Fruit fly (Drosophila melanogaster) whole organism, embryonic: ENCODE data around the gene crq.

ENCODE experiments used
- CG11085 ChIP-seq: fragments of 200-800 bp; sonication (Bioruptor generic); IDR thresholded peaks from 2 replicates; pipeline ENCODE4 v1.3.6; 2022; ENCODE audit warnings: missing biosample characterization, missing genetic modification characterization
- CG12155 ChIP-seq: fragments of 200-800 bp; sonication (Bioruptor generic); optimal IDR thresholded peaks from 3 replicates; lab custom pipeline; 2016; ENCODE audit warnings: missing biosample characterization, missing genetic modification characterization
- CG13287 ChIP-seq: fragments of 200-800 bp; sonication (Bioruptor generic); IDR thresholded peaks from 2 replicates; pipeline ENCODE4 v1.3.6; 2022; ENCODE audit warnings: missing biosample characterization, missing genetic modification characterization; ENCODE audit not compliant: partially characterized antibody
- CG16779 ChIP-seq: fragments of 200-800 bp; sonication (Bioruptor generic); IDR thresholded peaks from 2 replicates; pipeline ENCODE4 v1.3.6; 2022; ENCODE audit warnings: missing biosample characterization, missing genetic modification characterization
- CG16863 ChIP-seq: fragments of 200-800 bp; sonication (Bioruptor generic); optimal IDR thresholded peaks from 3 replicates; lab custom pipeline; 2016; ENCODE audit warnings: missing biosample characterization, missing genetic modification characterization
- CG17361 ChIP-seq: fragments of 200-800 bp; sonication (Bioruptor generic); IDR thresholded peaks from 3 replicates; pipeline ENCODE4 v1.3.6; 2022; ENCODE audit warnings: missing biosample characterization, missing genetic modification characterization
- CG18619 ChIP-seq: fragments of 200-800 bp; sonication (Bioruptor generic); optimal IDR thresholded peaks from 3 replicates; lab custom pipeline; 2017; ENCODE audit warnings: missing biosample characterization, mild to moderate bottlenecking, missing genetic modification characterization
- CG2199 ChIP-seq: fragments of 200-800 bp; sonication (Bioruptor generic); IDR thresholded peaks from 3 replicates; pipeline ENCODE4 v1.3.6; 2022; ENCODE audit warnings: missing biosample characterization, missing genetic modification characterization
- CG2678 ChIP-seq: fragments of 200-800 bp; sonication (Bioruptor generic); optimal IDR thresholded peaks from 3 replicates; lab custom pipeline; 2019; ENCODE audit warnings: missing biosample characterization, mild to moderate bottlenecking, missing genetic modification characterization, moderate library complexity
- CG32767 ChIP-seq: fragments of 200-800 bp; sonication (Bioruptor generic); IDR thresholded peaks from 2 replicates; pipeline ENCODE4 v1.3.6; 2022; ENCODE audit warnings: missing biosample characterization, missing genetic modification characterization
- CG32772 ChIP-seq: fragments of 200-800 bp; sonication (Bioruptor generic); IDR thresholded peaks from 2 replicates; pipeline ENCODE4 v1.3.6; 2022; ENCODE audit warnings: missing biosample characterization, missing genetic modification characterization
- CG4360 ChIP-seq: fragments of 200-800 bp; sonication (Bioruptor generic); IDR thresholded peaks from 2 replicates; pipeline ENCODE4 v1.3.6; 2022; ENCODE audit warnings: missing biosample characterization, missing genetic modification characterization
- CG5180 ChIP-seq: fragments of 200-800 bp; sonication (Bioruptor generic); optimal IDR thresholded peaks from 3 replicates; lab custom pipeline; 2017; ENCODE audit warnings: missing biosample characterization, missing genetic modification characterization, mild to moderate bottlenecking, moderate library complexity, missing genetic modification reagents
- CG5245 ChIP-seq: fragments of 200-800 bp; sonication (Bioruptor generic); optimal IDR thresholded peaks from 3 replicates; lab custom pipeline; 2016; ENCODE audit warnings: missing biosample characterization, missing genetic modification characterization
- CG6683 ChIP-seq: fragments of 200-800 bp; sonication (Bioruptor generic); optimal IDR thresholded peaks from 2 replicates; lab custom pipeline; 2017; ENCODE audit warnings: missing biosample characterization, mild to moderate bottlenecking, missing genetic modification characterization, missing genetic modification reagents
- CG6791 ChIP-seq: fragments of 200-800 bp; sonication (Bioruptor generic); IDR thresholded peaks from 3 replicates; pipeline ENCODE4 v1.3.6; 2022; ENCODE audit warnings: missing biosample characterization, missing genetic modification characterization; ENCODE audit not compliant: partially characterized antibody
- CG7271 ChIP-seq: fragments of 200-800 bp; sonication (Bioruptor generic); optimal IDR thresholded peaks from 2 replicates; lab custom pipeline; 2018; ENCODE audit warnings: missing biosample characterization, mild to moderate bottlenecking, missing genetic modification characterization, moderate library complexity
- CG8281 ChIP-seq: fragments of 200-800 bp; sonication (Bioruptor generic); optimal IDR thresholded peaks from 2 replicates; lab custom pipeline; 2018; ENCODE audit warnings: missing biosample characterization, mild to moderate bottlenecking, missing genetic modification characterization, moderate library complexity
- CG8290 ChIP-seq, 3 experiments: fragments of 200-800 bp; sonication (Bioruptor generic); optimal IDR thresholded peaks; 2 replicates each; lab custom pipeline; 2016 to 2019; ENCODE audit warnings: missing biosample characterization in 3 of 3, missing genetic modification characterization in 3 of 3, mild to moderate bottlenecking in 2 of 3, moderate library complexity in 1 of 3
- CG8359 ChIP-seq: fragments of 200-800 bp; sonication (Bioruptor generic); optimal IDR thresholded peaks from 2 replicates; lab custom pipeline; 2017; ENCODE audit warnings: missing biosample characterization, mild to moderate bottlenecking, missing genetic modification characterization, borderline replicate concordance
- CTCF ChIP-seq: fragments of 200-800 bp; sonication (Bioruptor generic); optimal IDR thresholded peaks from 2 replicates; lab custom pipeline; 2017; ENCODE audit warnings: missing biosample characterization, mild to moderate bottlenecking, missing genetic modification characterization, moderate library complexity
- CrebB ChIP-seq: fragments of 200-800 bp; sonication (Bioruptor generic); optimal IDR thresholded peaks from 3 replicates; lab custom pipeline; 2018; ENCODE audit warnings: missing biosample characterization, mild to moderate bottlenecking, missing genetic modification characterization
- D19A ChIP-seq: fragments of 200-800 bp; optimal IDR thresholded peaks from 3 replicates; lab custom pipeline; 2019; ENCODE audit warnings: missing biosample characterization, mild to moderate bottlenecking, missing genetic modification characterization, moderate library complexity
- Deaf1 ChIP-seq: fragments of 200-800 bp; optimal IDR thresholded peaks from 3 replicates; lab custom pipeline; 2019; ENCODE audit warnings: missing biosample characterization, mild to moderate bottlenecking, missing genetic modification characterization, moderate library complexity
- Dip2 ChIP-seq: fragments of 200-800 bp; sonication (Bioruptor generic); IDR thresholded peaks from 2 replicates; pipeline ENCODE4 v1.3.6; 2022; ENCODE audit warnings: missing biosample characterization, missing genetic modification characterization
- Doc3 ChIP-seq: fragments of 200-800 bp; sonication (Bioruptor generic); IDR thresholded peaks from 3 replicates; pipeline ENCODE4 v1.3.6; 2022; ENCODE audit warnings: missing biosample characterization, missing genetic modification characterization; ENCODE audit not compliant: partially characterized antibody
- Ets65A ChIP-seq: fragments of 200-800 bp; sonication (Bioruptor generic); peaks from one replicate; lab custom pipeline; 2016; ENCODE audit warnings: missing biosample characterization, missing genetic modification characterization
- Lhr ChIP-seq: fragments of 200-800 bp; sonication (Bioruptor generic); optimal IDR thresholded peaks from 3 replicates; lab custom pipeline; 2017; ENCODE audit warnings: mild to moderate bottlenecking, missing biosample characterization, missing genetic modification reagents, missing genetic modification characterization
- Med ChIP-seq: fragments of 200-800 bp; sonication (Bioruptor generic); peaks from one replicate; lab custom pipeline; 2016; ENCODE audit warnings: missing biosample characterization, missing genetic modification characterization, mild to moderate bottlenecking, inconsistent platforms, moderate library complexity
- Nf-YC ChIP-seq: fragments of 200-800 bp; optimal IDR thresholded peaks from 3 replicates; lab custom pipeline; 2019; ENCODE audit warnings: missing biosample characterization, mild to moderate bottlenecking, missing genetic modification characterization, moderate library complexity
- Optix ChIP-seq: fragments of 200-800 bp; sonication (Bioruptor generic); IDR thresholded peaks from 3 replicates; pipeline ENCODE4 v1.3.6; 2022; ENCODE audit warnings: missing biosample characterization, missing genetic modification characterization
- YL-1 ChIP-seq: fragments of 200-800 bp; sonication (Bioruptor generic); optimal IDR thresholded peaks from 3 replicates; lab custom pipeline; 2017; ENCODE audit warnings: missing biosample characterization, mild to moderate bottlenecking, missing genetic modification characterization
- ab ChIP-seq: fragments of 200-800 bp; sonication (Bioruptor generic); optimal IDR thresholded peaks from 2 replicates; lab custom pipeline; 2016; ENCODE audit warnings: missing biosample characterization, missing genetic modification characterization
- ara ChIP-seq: fragments of 200-800 bp; sonication (Bioruptor generic); IDR thresholded peaks from 2 replicates; pipeline ENCODE4 v1.3.6; 2022; ENCODE audit warnings: missing biosample characterization, missing genetic modification characterization
- bsh ChIP-seq, 2 experiments: fragments of 200-800 bp; sonication (Bioruptor generic); optimal IDR thresholded peaks; 2 replicates each; lab custom pipeline; 2017 to 2018; ENCODE audit warnings: mild to moderate bottlenecking in 2 of 2, missing biosample characterization in 2 of 2, missing genetic modification characterization in 2 of 2, moderate library complexity in 1 of 2
- chif ChIP-seq, 2 experiments: fragments of 200-800 bp; sonication (Bioruptor generic); optimal IDR thresholded peaks; 3 replicates each; lab custom pipeline; 2016; ENCODE audit warnings: missing biosample characterization in 2 of 2, missing genetic modification characterization in 2 of 2
- chinmo ChIP-seq: fragments of 200-800 bp; sonication (Bioruptor generic); IDR thresholded peaks from 4 replicates; pipeline ENCODE4 v1.3.6; 2022; ENCODE audit warnings: missing biosample characterization, missing genetic modification characterization; ENCODE audit not compliant: partially characterized antibody
- gcm2 ChIP-seq: fragments of 200-800 bp; sonication (Bioruptor generic); optimal IDR thresholded peaks from 2 replicates; lab custom pipeline; 2016; ENCODE audit warnings: missing biosample characterization, missing genetic modification characterization
- gsb-n ChIP-seq: fragments of 200-800 bp; sonication (Bioruptor generic); optimal IDR thresholded peaks from 3 replicates; lab custom pipeline; 2018; ENCODE audit warnings: missing biosample characterization, mild to moderate bottlenecking, missing genetic modification characterization
- hth ChIP-seq: fragments of >200 bp; optimal IDR thresholded peaks from 2 replicates; lab custom pipeline; 2017; ENCODE audit warnings: inconsistent platforms
- kni ChIP-seq: fragments of 200-800 bp; sonication (Bioruptor generic); optimal IDR thresholded peaks from 3 replicates; lab custom pipeline; 2017; ENCODE audit warnings: mild to moderate bottlenecking, missing biosample characterization, missing genetic modification reagents, missing genetic modification characterization
- ro ChIP-seq: fragments of 200-800 bp; sonication (Bioruptor generic); IDR thresholded peaks from 2 replicates; pipeline ENCODE4 v1.3.6; 2022; ENCODE audit warnings: missing biosample characterization, missing genetic modification characterization
- stc ChIP-seq: fragments of 200-800 bp; sonication (Bioruptor generic); IDR thresholded peaks from 2 replicates; pipeline ENCODE4 v1.3.6; 2022; ENCODE audit warnings: missing biosample characterization, missing genetic modification characterization
- stwl ChIP-seq: fragments of 200-800 bp; sonication (Bioruptor generic); optimal IDR thresholded peaks from 3 replicates; lab custom pipeline; 2018; ENCODE audit warnings: missing biosample characterization, mild to moderate bottlenecking, missing genetic modification characterization, moderate library complexity
- tna ChIP-seq: fragments of 200-800 bp; sonication (Bioruptor generic); IDR thresholded peaks from 2 replicates; pipeline ENCODE4 v1.3.6; 2022; ENCODE audit warnings: missing biosample characterization, missing genetic modification characterization; ENCODE audit not compliant: partially characterized antibody
- trem ChIP-seq: fragments of 200-800 bp; optimal IDR thresholded peaks from 3 replicates; lab custom pipeline; 2019; ENCODE audit warnings: missing biosample characterization, mild to moderate bottlenecking, missing genetic modification characterization, moderate library complexity
- zfh1 ChIP-seq: fragments of 200-800 bp; sonication (Bioruptor generic); IDR thresholded peaks from 3 replicates; pipeline ENCODE4 v1.3.6; 2022; ENCODE audit warnings: missing biosample characterization, missing genetic modification characterization

The crq gene

DNA sequence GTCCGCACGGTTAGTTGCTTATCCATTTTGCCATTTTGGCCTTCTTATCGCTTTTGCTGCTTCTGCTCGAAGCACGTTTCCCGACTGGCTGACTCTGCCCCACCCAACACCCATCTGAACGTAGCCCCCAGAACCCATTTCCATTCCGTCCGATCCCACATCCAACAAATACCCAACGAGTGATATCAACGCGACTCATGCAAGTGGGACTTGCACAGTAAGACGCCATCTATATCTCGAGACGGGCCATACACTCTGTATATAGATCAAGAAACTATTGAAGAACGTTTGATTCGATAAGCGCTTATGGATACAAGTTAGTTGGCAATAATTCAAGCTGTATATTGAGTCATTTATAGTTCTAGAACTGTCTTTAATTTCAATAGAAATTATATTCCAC lies 39.4 kb upstream of the crq start:
- no peak for TF ChIP-seq bsh (GFP tag; optimal IDR thresholded peaks at IDR 0.05; lab: Kevin White, UChicago)
- 0 out of 4 replicates have a peak, but pooled peaks have one; percentile 36 for TF ChIP-seq chinmo (GFP tag; lab: Robert Waterston, UW)
- peak; percentile 82 for TF ChIP-seq kni (GFP tag; lab: Kevin White, UChicago)
- TF ChIP-seq CG12155 (GFP tag; lab: Kevin White, UChicago): peak; percentile 28
- no peak for TF ChIP-seq Doc3 (GFP tag; lab: Robert Waterston, UW)
- TF ChIP-seq CG16779 (GFP tag; lab: Robert Waterston, UW): 0 out of 2 replicates have a peak, but pooled peaks have one; percentile 33
- no peak for TF ChIP-seq Optix (GFP tag; lab: Robert Waterston, UW)
- TF ChIP-seq CG8290 (GFP tag; optimal IDR thresholded peaks at IDR 0.05; lab: Kevin White, UChicago): peak; percentile 48
- TF ChIP-seq CG8290 (tag; optimal IDR thresholded peaks at IDR 0.05; lab: Kevin White, UChicago): peak in 1 of 2 experiments; percentile 8
- TF ChIP-seq YL-1 (GFP tag; lab: Kevin White, UChicago): no peak
- peak; percentile 25 for TF ChIP-seq D19A (tag; lab: Kevin White, UChicago)
- peak; percentile 79; the same call in 2 of the 3 replicates for TF ChIP-seq CG2199 (GFP tag; lab: Robert Waterston, UW)
- 0 out of 3 replicates have a peak, but pooled peaks have one; percentile 21 for TF ChIP-seq CG17361 (GFP tag; lab: Robert Waterston, UW)
- TF ChIP-seq stwl (tag; lab: Kevin White, UChicago): peak; percentile 68
- TF ChIP-seq CG6791 (GFP tag; lab: Robert Waterston, UW): peak; percentile 53; the same call in 1 of the 3 replicates
- TF ChIP-seq CG8281 (tag; lab: Kevin White, UChicago): peak; percentile 42
- no peak for TF ChIP-seq ro (GFP tag; lab: Robert Waterston, UW)
- no peak for TF ChIP-seq gcm2 (GFP tag; lab: Kevin White, UChicago)
- TF ChIP-seq Med (GFP tag; lab: Kevin White, UChicago): peak; percentile 57
- TF ChIP-seq Dip2 (GFP tag; lab: Robert Waterston, UW): peak; percentile 87
- peak; percentile 92 for TF ChIP-seq CTCF (GFP tag; lab: Kevin White, UChicago)
- no peak for TF ChIP-seq CG2678 (tag; lab: Kevin White, UChicago)
- TF ChIP-seq trem (tag; lab: Kevin White, UChicago): peak; percentile 27
- TF ChIP-seq gsb-n (tag; lab: Kevin White, UChicago): no peak
- TF ChIP-seq zfh1 (GFP tag; lab: Robert Waterston, UW): 0 out of 3 replicates have a peak, but pooled peaks have one; percentile 5
- TF ChIP-seq Deaf1 (tag; lab: Kevin White, UChicago): no peak
- TF ChIP-seq Nf-YC (tag; lab: Kevin White, UChicago): no peak
- peak; percentile 80 for TF ChIP-seq Ets65A (GFP tag; lab: Kevin White, UChicago)
- TF ChIP-seq CG8359: peak; percentile 62
- TF ChIP-seq chif (GFP tag; optimal IDR thresholded peaks at IDR 0.05; lab: Kevin White, UChicago): peak in 1 of 2 experiments; percentile 4
- peak; percentile 78 for TF ChIP-seq CG5180 (GFP tag; lab: Kevin White, UChicago)
- TF ChIP-seq CG16863: no peak
- 0 out of 2 replicates have a peak, but pooled peaks have one; percentile 29 for TF ChIP-seq CG4360 (GFP tag; lab: Robert Waterston, UW)
- TF ChIP-seq Lhr: no peak

DNA sequence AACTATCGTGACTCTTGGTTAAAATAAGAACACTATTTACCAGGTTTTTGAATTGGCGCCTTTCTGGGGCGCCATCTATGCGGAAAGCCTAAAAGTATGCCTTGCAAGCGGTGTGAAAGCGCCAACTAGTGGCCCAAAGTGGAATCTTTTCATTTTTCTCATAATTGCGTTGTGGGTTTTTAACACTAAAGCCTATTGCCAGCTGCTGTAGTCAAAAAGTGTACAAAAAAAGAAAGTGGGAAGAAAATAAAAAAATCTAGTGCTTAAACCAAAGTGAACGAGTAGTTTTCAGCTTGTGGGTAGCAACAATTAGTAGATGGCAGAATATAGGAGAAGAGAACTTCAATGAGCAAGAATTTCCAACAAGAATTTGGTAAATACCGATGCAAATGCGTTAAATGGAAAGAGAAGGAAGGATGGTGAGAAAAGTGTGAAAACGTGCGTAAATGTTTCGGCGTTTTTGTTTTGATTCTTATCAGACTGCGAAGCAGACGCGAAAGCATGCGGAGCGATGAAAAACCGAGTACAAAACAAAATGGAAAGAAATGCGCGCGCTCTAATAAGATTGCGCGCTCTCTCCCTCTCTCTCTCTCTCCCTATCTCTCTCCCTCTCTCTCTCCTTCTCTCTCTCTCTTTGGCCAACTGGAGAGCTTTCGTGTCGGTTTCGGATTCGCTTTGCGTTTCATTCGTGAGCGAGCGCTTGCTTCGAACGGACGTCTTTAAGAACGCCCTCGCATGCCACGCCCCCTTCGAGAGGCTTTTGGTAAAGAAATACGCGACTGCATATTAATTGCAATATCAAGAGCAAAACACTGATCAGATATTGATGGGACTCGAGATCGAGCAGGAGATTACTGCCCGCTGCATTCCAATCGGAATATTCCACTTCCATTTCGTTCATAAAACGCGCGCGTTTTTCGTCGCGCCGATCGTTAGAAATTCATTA lies 37.6 kb upstream of the crq start:
- TF ChIP-seq CG18619 (GFP tag; lab: Kevin White, UChicago) (peak; percentile 59), CG7271 (tag; lab: Kevin White, UChicago) (peak; percentile 45), CG5245 (GFP tag; lab: Kevin White, UChicago) (peak; percentile 83), CG2678 (tag; lab: Kevin White, UChicago) (no peak), hth (lab: Kevin White, UChicago) (no peak), CG6683 (GFP tag; lab: Kevin White, UChicago) (no peak), tna (GFP tag; lab: Robert Waterston, UW) (0 out of 2 replicates have a peak, but pooled peaks have one; percentile 24), CrebB (tag; lab: Kevin White, UChicago) (peak; percentile 25), CG32767 (GFP tag; lab: Robert Waterston, UW) (no peak), stc (GFP tag; lab: Robert Waterston, UW) (peak; percentile 62; the same call in 1 of the 2 replicates), CG32772 (peak; percentile 78), CG11085 (peak; percentile 71), CG13287 (GFP tag; lab: Robert Waterston, UW) (peak; percentile 64), ab (peak; percentile 19), ara (peak; percentile 26; the same call in 1 of the 2 replicates)
